Worm (Caenorhabditis elegans): ENCODE measurements around the gene sra-4.

DNA sequence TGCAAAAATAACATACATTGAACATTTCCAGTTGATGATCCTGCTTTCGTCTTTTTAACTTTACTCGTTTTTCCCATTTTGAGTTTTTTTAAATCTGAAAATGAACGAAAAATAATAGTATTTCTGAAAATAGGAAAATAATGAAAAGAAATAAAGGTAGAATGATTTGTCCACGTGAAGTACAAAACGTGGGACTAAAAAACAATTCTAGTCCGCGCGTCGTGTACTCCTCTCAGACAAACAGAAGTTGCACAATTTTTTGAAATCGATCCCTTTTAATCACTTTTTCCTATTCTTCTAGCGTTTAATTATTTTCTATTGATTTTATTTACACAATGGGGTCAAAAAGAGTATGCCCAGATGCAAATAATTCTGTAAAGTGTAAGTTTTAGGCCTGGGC is 48.4 kb upstream of the sra-4 start, which contains the start of the genes E02H1.1 and tag-124:
- TF ChIP-seq ztf-28 (GFP tag; IDR thresholded peaks at IDR 0.05) (peak; percentile 64; the same call in 1 of the 2 replicates), mel-28 (tag; optimal IDR thresholded peaks at IDR 0.05; ENCODE audit: borderline replicate concordance) (no peak), ztf-22 (GFP tag; optimal IDR thresholded peaks at IDR 0.05) (no peak), snpc-4 (GFP tag; optimal IDR thresholded peaks at IDR 0.05) (no peak), snpc-4 (tag; optimal IDR thresholded peaks at IDR 0.05) (peak in 2 of 4 experiments; percentile 22 to 29), xnd-1 (tag; optimal IDR thresholded peaks at IDR 0.05) (peak; percentile 2), bed-1 (GFP tag; IDR thresholded peaks at IDR 0.05) (no peak), chd-7 (tag; optimal IDR thresholded peaks at IDR 0.05) (peak; percentile 29), hmg-20 (GFP tag; IDR thresholded peaks at IDR 0.05) (no peak), tbx-9 (tag; optimal IDR thresholded peaks at IDR 0.05; ENCODE audit: borderline replicate concordance) (no peak), Y53F4B.3 (GFP tag; IDR thresholded peaks at IDR 0.05) (no peak), ceh-40 (GFP tag; IDR thresholded peaks at IDR 0.05) (no peak), unc-62 (GFP tag; optimal IDR thresholded peaks at IDR 0.05) (no peak), F52B5.7 (tag; optimal IDR thresholded peaks at IDR 0.05) (no peak)
